Fruit fly (Drosophila melanogaster): ENCODE measurements around the gene cpo.

Gene cpo

dm6 chr3R:18021261-18021679, 101.6 kb downstream of the cpo start, which contains the start of gene CG7785 (continued):
- TF ChIP-seq NFAT (GFP tag; IDR thresholded peaks at IDR 0.05): no peak
- no peak for TF ChIP-seq pros (GFP tag; optimal IDR thresholded peaks at IDR 0.05)
- peak; percentile 59 for TF ChIP-seq CG18262 (tag; optimal IDR thresholded peaks at IDR 0.05)
- peak; percentile 95 for TF ChIP-seq Ets65A (GFP tag)
- TF ChIP-seq CG6683 (GFP tag; optimal IDR thresholded peaks at IDR 0.05): no peak
- TF ChIP-seq CG5180 (GFP tag; optimal IDR thresholded peaks at IDR 0.05): no peak
- TF ChIP-seq seq (GFP tag; IDR thresholded peaks at IDR 0.05): no peak
- no peak for TF ChIP-seq bowl (GFP tag; IDR thresholded peaks at IDR 0.05)
- no peak for TF ChIP-seq MESR4 (GFP tag; optimal IDR thresholded peaks at IDR 0.05)
- TF ChIP-seq Antp (GFP tag; optimal IDR thresholded peaks at IDR 0.05): no peak
- TF ChIP-seq Hr3 (GFP tag; optimal IDR thresholded peaks at IDR 0.05): peak; percentile 68
- TF ChIP-seq Vsx1 (GFP tag; optimal IDR thresholded peaks at IDR 0.05): peak; percentile 28
- no peak for TF ChIP-seq Xrp1 (GFP tag; IDR thresholded peaks at IDR 0.05)
- peak; percentile 68 for TF ChIP-seq PHDP (tag; optimal IDR thresholded peaks at IDR 0.05)
- peak; percentile 22 for TF ChIP-seq CG7987 (GFP tag; optimal IDR thresholded peaks at IDR 0.05)
- peak; percentile 79; the same call in 1 of the 2 replicates for TF ChIP-seq CG32532 (GFP tag; IDR thresholded peaks at IDR 0.05)
- no peak for TF ChIP-seq salm (tag; optimal IDR thresholded peaks at IDR 0.05)
- TF ChIP-seq TFAM (GFP tag; optimal IDR thresholded peaks at IDR 0.05): no peak
- no peak for TF ChIP-seq ttk (GFP tag; IDR thresholded peaks at IDR 0.05)
- no peak for TF ChIP-seq H15 (GFP tag; IDR thresholded peaks at IDR 0.05)
- peak; percentile 64 for TF ChIP-seq CG17359 (tag; optimal IDR thresholded peaks at IDR 0.05)
- TF ChIP-seq caup (GFP tag; optimal IDR thresholded peaks at IDR 0.05; ENCODE audit: severe bottlenecking): peak; percentile 54
- TF ChIP-seq ro (GFP tag; IDR thresholded peaks at IDR 0.05): no peak
- peak; percentile 53 for TF ChIP-seq CG33213 (GFP tag; optimal IDR thresholded peaks at IDR 0.05)
- TF ChIP-seq dan (GFP tag; IDR thresholded peaks at IDR 0.05): no peak
- TF ChIP-seq hbn (GFP tag; IDR thresholded peaks at IDR 0.05; ENCODE audit: partially characterized antibody): no peak
- TF ChIP-seq CG8359 (GFP tag; optimal IDR thresholded peaks at IDR 0.05; ENCODE audit: borderline replicate concordance): no peak
- TF ChIP-seq CG13894 (tag; optimal IDR thresholded peaks at IDR 0.05): no peak
- no peak for TF ChIP-seq usp (GFP tag; optimal IDR thresholded peaks at IDR 0.05)
- TF ChIP-seq klu (GFP tag; IDR thresholded peaks at IDR 0.05): no peak
- TF ChIP-seq CG34376 (GFP tag; optimal IDR thresholded peaks at IDR 0.05): peak; percentile 6
- TF ChIP-seq CG8765 (GFP tag; IDR thresholded peaks at IDR 0.05): no peak
- peak; percentile 65 for TF ChIP-seq Sox102F (GFP tag; optimal IDR thresholded peaks at IDR 0.05)
- TF ChIP-seq knrl (GFP tag; IDR thresholded peaks at IDR 0.05; ENCODE audit: partially characterized antibody): peak; percentile 27; the same call in 1 of the 3 replicates
- no peak for TF ChIP-seq chm (GFP tag; IDR thresholded peaks at IDR 0.05)
- TF ChIP-seq CG32767 (GFP tag; IDR thresholded peaks at IDR 0.05): no peak
- peak; percentile 59 for TF ChIP-seq CG13775 (GFP tag; optimal IDR thresholded peaks at IDR 0.05)
- TF ChIP-seq CG42726 (GFP tag; IDR thresholded peaks at IDR 0.05; ENCODE audit: partially characterized antibody): no peak
- no peak for TF ChIP-seq BtbVII (GFP tag; optimal IDR thresholded peaks at IDR 0.05)
- TF ChIP-seq CG17568 (GFP tag; optimal IDR thresholded peaks at IDR 0.05): peak; percentile 7
- peak; percentile 8 for TF ChIP-seq CG4328 (GFP tag; optimal IDR thresholded peaks at IDR 0.05)
- TF ChIP-seq pan (optimal IDR thresholded peaks at IDR 0.05): no peak
- no peak for TF ChIP-seq pan (GFP tag; optimal IDR thresholded peaks at IDR 0.05 in 1 of 2, IDR thresholded peaks at IDR 0.05 in 1 of 2)
- TF ChIP-seq CG17186 (GFP tag; optimal IDR thresholded peaks at IDR 0.05): no peak
- no peak for TF ChIP-seq C15 (GFP tag; IDR thresholded peaks at IDR 0.05)
- peak; percentile 73 for TF ChIP-seq CG11504 (tag; optimal IDR thresholded peaks at IDR 0.05)
- TF ChIP-seq Bteb2 (GFP tag; optimal IDR thresholded peaks at IDR 0.05): peak; percentile 14
- TF ChIP-seq ham (GFP tag; IDR thresholded peaks at IDR 0.05): no peak
- TF ChIP-seq esg (GFP tag; conservative IDR thresholded peaks at IDR 0.05): no peak; the same call in 1 of the 2 replicates
- no peak for TF ChIP-seq CG2889 (GFP tag; IDR thresholded peaks at IDR 0.05)
- peak; percentile 33 for TF ChIP-seq CG4854 (GFP tag; optimal IDR thresholded peaks at IDR 0.05)

Data from whole organism, embryonic.